Worm (Caenorhabditis elegans) whole organism, L4 larva: ENCODE data around the gene ctg-2.
A peak's percentile ranks its signal among the peaks of the same experiment; 100 is the strongest.

Experiments used
- ceh-82 ChIP-seq: sonication (generic microtip); optimal IDR thresholded peaks from 2 replicates; lab custom pipeline; 2017; ENCODE audit warnings: missing biosample characterization, missing genetic modification characterization
- egl-43 ChIP-seq: fragments of 200-800 bp; sonication (Bioruptor generic); IDR thresholded peaks from 2 replicates; pipeline ENCODE4 v1.3.6; 2022; ENCODE audit warnings: missing genetic modification reagents, missing genetic modification characterization, missing compliant biosample characterization
- fkh-10 ChIP-seq: fragments of 150-350 bp; optimal IDR thresholded peaks from 2 replicates; lab custom pipeline; 2014; ENCODE audit warnings: missing biosample characterization, missing genetic modification reagents, missing genetic modification characterization
- nhr-28 ChIP-seq: fragments of 150-350 bp; optimal IDR thresholded peaks from 2 replicates; lab custom pipeline; 2014; ENCODE audit warnings: missing biosample characterization, missing genetic modification characterization
- nhr-76 ChIP-seq: fragments of 150-350 bp; optimal IDR thresholded peaks from 2 replicates; lab custom pipeline; 2014; ENCODE audit warnings: missing biosample characterization, missing genetic modification characterization
- tra-1 ChIP-seq: fragments of 200-800 bp; sonication (Bioruptor generic); IDR thresholded peaks from 2 replicates; pipeline ENCODE4 v1.3.6; 2022; ENCODE audit warnings: missing genetic modification reagents, missing genetic modification characterization, missing compliant biosample characterization
- unc-62 ChIP-seq, 3 experiments: fragments of 150-350 bp in 1 of 3; sonication (generic microtip); optimal IDR thresholded peaks in 2 of 3; peaks in 1 of 3; 1 replicate in 1 of 3; 2 replicates in 2 of 3; lab custom pipeline; 2014 to 2017; ENCODE audit warnings: missing biosample characterization in 3 of 3, missing genetic modification characterization in 3 of 3, missing genetic modification reagents in 3 of 3, missing genotype in 1 of 3

ce11 chrII:8481033-8481708 lies 33.7 kb upstream of the ctg-2 start:
- TF ChIP-seq nhr-28 (tag; lab: Kevin White, UChicago) (peak; percentile 24), ceh-82 (no peak), egl-43 (GFP tag; lab: Robert Waterston, UW) (no peak), tra-1 (GFP tag; lab: Robert Waterston, UW) (0 out of 2 replicates have a peak, but pooled peaks have one; percentile 23), fkh-10 (GFP tag; lab: Kevin White, UChicago) (no peak), nhr-76 (tag; lab: Kevin White, UChicago) (no peak), unc-62 (GFP tag; optimal IDR thresholded peaks at IDR 0.05 in 1 of 2; lab: Kevin White, UChicago) (peak in 1 of 2 experiments; percentile 5), unc-62 (tag; optimal IDR thresholded peaks at IDR 0.05; lab: Kevin White, UChicago) (no peak)
